Fruit fly (Drosophila melanogaster): ENCODE results near the gene Ir10a.

The Ir10a gene

DNA sequence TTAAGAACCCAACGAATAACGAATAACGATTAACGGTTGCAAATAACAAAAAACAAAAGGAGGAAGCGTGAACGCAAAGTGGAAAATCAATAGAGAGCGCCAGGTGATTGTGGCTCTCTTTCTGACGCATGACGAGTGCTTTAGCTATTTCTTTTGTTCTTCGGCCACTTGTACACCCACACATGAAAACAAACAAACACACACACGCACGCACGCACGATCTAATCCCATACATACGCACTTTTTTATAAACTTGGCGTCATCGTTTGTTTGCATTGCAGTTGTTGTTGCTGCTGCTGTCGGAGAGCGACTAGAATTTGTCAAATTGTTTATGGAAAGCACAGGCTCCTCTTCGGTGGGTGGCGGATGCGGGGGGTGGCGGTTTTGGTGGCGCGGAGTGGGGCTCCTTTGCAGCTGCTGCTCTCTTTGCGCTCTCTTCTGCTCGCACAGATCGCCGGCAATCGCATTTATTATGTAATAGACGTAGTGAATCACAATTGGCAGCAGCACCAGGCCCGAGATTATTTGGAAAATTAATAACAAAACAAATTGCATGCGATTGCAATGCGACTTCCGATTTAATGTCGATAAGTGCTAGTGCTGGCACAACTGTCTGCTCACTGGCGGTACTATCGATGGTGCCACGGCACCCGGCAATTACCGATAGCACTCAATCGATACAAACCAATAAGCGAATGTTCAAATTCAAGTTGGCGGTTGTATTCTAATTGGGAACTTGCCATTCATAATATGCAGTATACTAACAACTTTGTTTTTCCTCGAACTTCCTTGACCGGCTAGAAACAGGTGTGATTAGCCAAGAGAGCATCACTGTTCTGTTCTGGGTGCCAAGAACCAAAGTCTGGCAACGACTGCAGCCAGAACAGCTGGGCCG, 28.2 kb upstream of the Ir10a start (continued):
- no peak for TF ChIP-seq sima (GFP tag; optimal IDR thresholded peaks at IDR 0.05)
- no peak for TF ChIP-seq ab (GFP tag; optimal IDR thresholded peaks at IDR 0.05)
- no peak; the same call in 1 of the 2 replicates for TF ChIP-seq CG10366 (GFP tag; IDR thresholded peaks at IDR 0.05)
- TF ChIP-seq CG11504 (tag; optimal IDR thresholded peaks at IDR 0.05): peak; percentile 48
- no peak for TF ChIP-seq CG11723 (GFP tag; optimal IDR thresholded peaks at IDR 0.05)
- no peak for TF ChIP-seq CG17328 (GFP tag; IDR thresholded peaks at IDR 0.05)
- peak; percentile 40 for TF ChIP-seq CG33213 (GFP tag; optimal IDR thresholded peaks at IDR 0.05)
- TF ChIP-seq ci (GFP tag; IDR thresholded peaks at IDR 0.05): 0 out of 3 replicates have a peak, but pooled peaks have one; percentile 39
- peak; percentile 37 for TF ChIP-seq gfzf (GFP tag; optimal IDR thresholded peaks at IDR 0.05)
- no peak for TF ChIP-seq fd102C (GFP tag; optimal IDR thresholded peaks at IDR 0.05)
- no peak; the same call in none of the 2 replicates for TF ChIP-seq aop (GFP tag; IDR thresholded peaks at IDR 0.05)
- no peak for TF ChIP-seq Oaz (GFP tag; IDR thresholded peaks at IDR 0.05)
- no peak for TF ChIP-seq Hand (GFP tag; optimal IDR thresholded peaks at IDR 0.05)
- no peak for TF ChIP-seq CG8359 (GFP tag; optimal IDR thresholded peaks at IDR 0.05; ENCODE audit: borderline replicate concordance)
- TF ChIP-seq CG1647 (GFP tag; optimal IDR thresholded peaks at IDR 0.05): peak; percentile 37
- TF ChIP-seq her (GFP tag; optimal IDR thresholded peaks at IDR 0.05): peak; percentile 58
- TF ChIP-seq ranshi (GFP tag; IDR thresholded peaks at IDR 0.05): no peak
- TF ChIP-seq CoRest (tag; optimal IDR thresholded peaks at IDR 0.05): peak; percentile 62
- TF ChIP-seq CG17385 (GFP tag; optimal IDR thresholded peaks at IDR 0.05): peak; percentile 14
- TF ChIP-seq Hmx (GFP tag; optimal IDR thresholded peaks at IDR 0.05): no peak
- TF ChIP-seq C15 (GFP tag; IDR thresholded peaks at IDR 0.05): no peak
- no peak for TF ChIP-seq btn (GFP tag; optimal IDR thresholded peaks at IDR 0.05)
- TF ChIP-seq Xrp1 (GFP tag; IDR thresholded peaks at IDR 0.05): no peak
- peak; percentile 52; the same call in 1 of the 2 replicates for TF ChIP-seq Atf6 (GFP tag; IDR thresholded peaks at IDR 0.05)
- TF ChIP-seq bcd (GFP tag; optimal IDR thresholded peaks at IDR 0.05): peak; percentile 16
- no peak for TF ChIP-seq CG12744 (GFP tag; optimal IDR thresholded peaks at IDR 0.05)
- peak; percentile 93 for TF ChIP-seq BEAF-32 (GFP tag; optimal IDR thresholded peaks at IDR 0.05)
- TF ChIP-seq CG8765 (GFP tag; IDR thresholded peaks at IDR 0.05): no peak
- TF ChIP-seq grn (GFP tag; optimal IDR thresholded peaks at IDR 0.05): no peak
- TF ChIP-seq Bgb (GFP tag; IDR thresholded peaks at IDR 0.05; ENCODE audit: partially characterized antibody): peak; percentile 88
- TF ChIP-seq pnt (GFP tag; optimal IDR thresholded peaks at IDR 0.05): peak; percentile 28
- peak; percentile 89 for TF ChIP-seq kah (GFP tag; optimal IDR thresholded peaks at IDR 0.05)
- no peak for TF ChIP-seq tgo (GFP tag; IDR thresholded peaks at IDR 0.05)
- no peak for TF ChIP-seq prd (optimal IDR thresholded peaks at IDR 0.05)
- 0 out of 3 replicates have a peak, but pooled peaks have one; percentile 20 for TF ChIP-seq prd (GFP tag; IDR thresholded peaks at IDR 0.05)
- TF ChIP-seq gsb (GFP tag; IDR thresholded peaks at IDR 0.05): no peak
- TF ChIP-seq CG7357 (GFP tag; IDR thresholded peaks at IDR 0.05): no peak
- TF ChIP-seq croc (GFP tag; conservative IDR thresholded peaks at IDR 0.05): no peak
- no peak for TF ChIP-seq CG10321 (GFP tag; IDR thresholded peaks at IDR 0.05)
- no peak for TF ChIP-seq CG14441 (GFP tag; IDR thresholded peaks at IDR 0.05)
- TF ChIP-seq CG2129 (GFP tag; IDR thresholded peaks at IDR 0.05; ENCODE audit: partially characterized antibody): peak; percentile 61
- TF ChIP-seq CG3847 (GFP tag; IDR thresholded peaks at IDR 0.05): peak; percentile 72
- TF ChIP-seq CG33557 (GFP tag; optimal IDR thresholded peaks at IDR 0.05): no peak
- no peak for TF ChIP-seq Lpt (GFP tag; optimal IDR thresholded peaks at IDR 0.05)
- no peak for TF ChIP-seq klu (GFP tag; IDR thresholded peaks at IDR 0.05)
- TF ChIP-seq dmrt11E (tag; optimal IDR thresholded peaks at IDR 0.05): no peak
- TF ChIP-seq CG30020 (tag; optimal IDR thresholded peaks at IDR 0.05): peak; percentile 58
- no peak for TF ChIP-seq Fer2 (tag; optimal IDR thresholded peaks at IDR 0.05)
- TF ChIP-seq CG11696 (GFP tag; IDR thresholded peaks at IDR 0.05): no peak
- no peak for TF ChIP-seq CG13296 (GFP tag; optimal IDR thresholded peaks at IDR 0.05)
